Fruit fly (Drosophila melanogaster) whole organism, embryonic: Measurements from ENCODE around the gene CG7272.
A peak's percentile ranks its signal among the peaks of the same experiment; 100 is the strongest.

Experiments
- CG5245 ChIP-seq: fragments of 200-800 bp; sonication (Bioruptor generic); optimal IDR thresholded peaks from 3 replicates; lab custom pipeline; 2016; ENCODE audit warnings: missing biosample characterization, missing genetic modification characterization
- Ets97D ChIP-seq: fragments of 200-800 bp; sonication (Bioruptor generic); optimal IDR thresholded peaks from 3 replicates; lab custom pipeline; 2016; ENCODE audit warnings: missing biosample characterization, missing genetic modification characterization
- NC2β ChIP-seq: fragments of 200-800 bp; sonication (Bioruptor generic); optimal IDR thresholded peaks from 2 replicates; lab custom pipeline; 2016; ENCODE audit warnings: missing biosample characterization, missing genetic modification characterization
- NK7.1 ChIP-seq: fragments of 200-800 bp; sonication (Bioruptor generic); optimal IDR thresholded peaks from 3 replicates; lab custom pipeline; 2016; ENCODE audit warnings: missing biosample characterization, missing genetic modification characterization
- cad ChIP-seq: fragments of >200 bp; optimal IDR thresholded peaks from 2 replicates; lab custom pipeline; 2017; ENCODE audit warnings: missing biosample characterization, missing genetic modification characterization
- cas ChIP-seq: fragments of 200-800 bp; sonication (Bioruptor generic); IDR thresholded peaks from 2 replicates; pipeline ENCODE4 v1.3.6; 2022; ENCODE audit warnings: missing biosample characterization, missing genetic modification characterization
- da ChIP-seq: fragments of 200-800 bp; sonication (Bioruptor generic); optimal IDR thresholded peaks from 2 replicates; lab custom pipeline; 2016; ENCODE audit warnings: missing biosample characterization, missing genetic modification characterization
- fru ChIP-seq: fragments of >200 bp; optimal IDR thresholded peaks from 2 replicates; lab custom pipeline; 2017
- h ChIP-seq: fragments of >200 bp; optimal IDR thresholded peaks from 2 replicates; lab custom pipeline; 2017
- tna ChIP-seq: fragments of 200-800 bp; sonication (Bioruptor generic); IDR thresholded peaks from 2 replicates; pipeline ENCODE4 v1.3.6; 2022; ENCODE audit warnings: missing biosample characterization, missing genetic modification characterization; ENCODE audit not compliant: partially characterized antibody
- usp ChIP-seq: fragments of >200 bp; optimal IDR thresholded peaks from 2 replicates; lab custom pipeline; 2017; ENCODE audit warnings: missing biosample characterization, missing genetic modification characterization

dm6 chr3L:15500813-15501645 is at the start of gene CG7272:
- TF ChIP-seq CG5245 (GFP tag; lab: Kevin White, UChicago) (no peak), Ets97D (GFP tag; lab: Kevin White, UChicago) (peak; percentile 18), cad (no peak), tna (GFP tag; lab: Robert Waterston, UW) (no peak), NC2β (GFP tag; lab: Kevin White, UChicago) (no peak), usp (GFP tag; lab: Kevin White, UChicago) (no peak), da (GFP tag; lab: Kevin White, UChicago) (no peak), fru (lab: Kevin White, UChicago) (no peak), h (no peak), NK7.1 (GFP tag; lab: Kevin White, UChicago) (no peak), cas (GFP tag; lab: Robert Waterston, UW) (no peak)
